Fruit fly (Drosophila melanogaster): Measurements from ENCODE around the gene Cht2.

DNA sequence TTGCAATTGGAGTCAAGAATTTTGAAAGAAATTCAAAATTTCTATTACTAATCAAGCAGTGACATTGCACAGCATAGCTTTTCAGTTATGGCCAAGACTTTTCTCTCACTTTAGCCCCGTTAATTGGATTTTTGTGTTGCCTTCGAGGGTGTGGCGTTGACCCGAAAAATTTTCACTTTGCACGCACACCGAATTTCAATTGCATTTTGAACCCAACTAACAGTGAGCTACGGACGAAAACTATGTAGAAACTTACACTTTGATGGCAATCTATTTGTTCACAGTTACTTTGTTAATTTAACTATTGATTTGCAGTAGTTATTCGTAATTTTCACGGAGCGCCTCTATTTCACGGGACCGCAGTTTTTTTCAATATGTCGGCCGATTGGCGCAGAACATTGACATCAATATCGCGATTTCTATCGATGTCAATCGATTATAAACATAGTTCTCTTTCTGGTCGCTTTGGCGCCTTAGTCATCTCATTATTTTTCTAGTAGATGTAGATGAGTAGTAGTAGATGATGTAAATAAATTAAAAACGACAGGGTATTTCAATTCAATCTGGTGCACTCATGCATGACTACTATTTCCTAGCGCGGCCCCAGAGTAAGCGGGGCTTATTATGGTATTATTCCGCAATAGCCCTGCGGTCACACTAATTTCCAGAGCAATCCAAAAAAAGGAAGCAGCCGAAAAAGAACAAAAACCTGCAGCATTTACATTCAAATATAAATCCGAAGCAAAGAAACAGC is 39.4 kb upstream of the Cht2 start, which contains the start of the genes alpha-Spec, dlt and Cdc37:
- TF ChIP-seq fkh (GFP tag; optimal IDR thresholded peaks at IDR 0.05) (no peak), Sox14 (GFP tag; optimal IDR thresholded peaks at IDR 0.05) (peak; percentile 70), pdm3 (GFP tag; optimal IDR thresholded peaks at IDR 0.05) (no peak), CG3032 (tag; optimal IDR thresholded peaks at IDR 0.05) (peak; percentile 21), CG6163 (GFP tag; IDR thresholded peaks at IDR 0.05) (no peak)

All from whole organism, prepupa.